Fruit fly (Drosophila melanogaster): Measurements from ENCODE around the gene CG18223.

dm6 chr3L:18917281-18917680 is 2.8 kb downstream of the CG18223 start, which contains the start of gene CG6839:
- TF ChIP-seq CG8478 (optimal IDR thresholded peaks at IDR 0.05) (no peak), CTCF (optimal IDR thresholded peaks at IDR 0.05) (no peak)

All from S2 (cell line).